Fruit fly (Drosophila melanogaster) whole organism, adult: ENCODE data around the gene CG31064.

Experiments
- CG11617 ChIP-seq: fragments of 200-800 bp; sonication (Bioruptor generic); optimal IDR thresholded peaks from 2 replicates; lab custom pipeline; 2017; ENCODE audit warnings: mild to moderate bottlenecking, missing biosample characterization, missing genetic modification reagents, missing genetic modification characterization
- CG12768 ChIP-seq: fragments of 200-800 bp; sonication (Bioruptor generic); optimal IDR thresholded peaks from 2 replicates; lab custom pipeline; 2017; ENCODE audit warnings: missing biosample characterization, missing genetic modification characterization, mild to moderate bottlenecking, moderate library complexity, missing genetic modification reagents
- CG14711 ChIP-seq: fragments of 200-800 bp; sonication (Bioruptor generic); optimal IDR thresholded peaks from 2 replicates; lab custom pipeline; 2018; ENCODE audit warnings: missing biosample characterization, mild to moderate bottlenecking, missing genetic modification characterization, moderate library complexity
- CG1620 ChIP-seq: fragments of 200-800 bp; sonication (Bioruptor generic); optimal IDR thresholded peaks from 2 replicates; lab custom pipeline; 2016; ENCODE audit warnings: missing biosample characterization, missing genetic modification characterization
- CG33017 ChIP-seq: fragments of 200-800 bp; sonication (Bioruptor generic); optimal IDR thresholded peaks from 2 replicates; lab custom pipeline; 2018; ENCODE audit warnings: missing biosample characterization, mild to moderate bottlenecking, missing genetic modification characterization, moderate library complexity
- CG5204 ChIP-seq: fragments of 200-800 bp; sonication (Bioruptor generic); optimal IDR thresholded peaks from 2 replicates; lab custom pipeline; 2016; ENCODE audit warnings: missing biosample characterization, missing genetic modification characterization
- CG7045 ChIP-seq: fragments of 200-800 bp; sonication (Bioruptor generic); optimal IDR thresholded peaks from 2 replicates; lab custom pipeline; 2017; ENCODE audit warnings: missing biosample characterization, mild to moderate bottlenecking, missing genetic modification characterization
- CG7101 ChIP-seq: fragments of 200-800 bp; sonication (Bioruptor generic); optimal IDR thresholded peaks from 2 replicates; lab custom pipeline; 2018; ENCODE audit warnings: missing biosample characterization, mild to moderate bottlenecking, missing genetic modification characterization, moderate library complexity
- Clk ChIP-seq: fragments of 200-800 bp; sonication (Bioruptor generic); optimal IDR thresholded peaks from 2 replicates; lab custom pipeline; 2017; ENCODE audit warnings: missing biosample characterization, missing genetic modification characterization
- Crg-1 ChIP-seq: fragments of 200-800 bp; sonication (Bioruptor generic); optimal IDR thresholded peaks from 2 replicates; lab custom pipeline; 2016; ENCODE audit warnings: missing biosample characterization, missing genetic modification characterization
- Hr96 ChIP-seq: fragments of 200-800 bp; sonication (Bioruptor generic); optimal IDR thresholded peaks from 2 replicates; lab custom pipeline; 2016; ENCODE audit warnings: missing biosample characterization, missing genetic modification characterization
- Mnt ChIP-seq: fragments of 200-800 bp; sonication (Bioruptor generic); optimal IDR thresholded peaks from 2 replicates; lab custom pipeline; 2016; ENCODE audit warnings: missing biosample characterization, mild to moderate bottlenecking, missing genetic modification characterization
- bab1 ChIP-seq: fragments of 200-800 bp; sonication (Bioruptor generic); optimal IDR thresholded peaks from 3 replicates; lab custom pipeline; 2019; ENCODE audit warnings: missing biosample characterization, mild to moderate bottlenecking, missing genetic modification characterization, moderate library complexity
- cic ChIP-seq: fragments of 200-800 bp; sonication (Bioruptor generic); optimal IDR thresholded peaks from 2 replicates; lab custom pipeline; 2017; ENCODE audit warnings: missing biosample characterization, mild to moderate bottlenecking, missing genetic modification characterization, moderate library complexity
- cnc ChIP-seq, 2 experiments: fragments of >200 bp; optimal IDR thresholded peaks; 2 replicates each; lab custom pipeline; 2017
- kay ChIP-seq: fragments of 200-800 bp; sonication (Bioruptor generic); peaks from one replicate; lab custom pipeline; 2016; ENCODE audit warnings: missing biosample characterization, missing genetic modification characterization, borderline replicate concordance
- ovo ChIP-seq: fragments of 200-800 bp; sonication (Bioruptor generic); optimal IDR thresholded peaks from 2 replicates; lab custom pipeline; 2016; ENCODE audit warnings: missing biosample characterization, missing genetic modification characterization
- pad ChIP-seq: fragments of 200-800 bp; sonication (Bioruptor generic); optimal IDR thresholded peaks from 3 replicates; lab custom pipeline; 2017; ENCODE audit warnings: missing biosample characterization, missing genetic modification characterization, mild to moderate bottlenecking, moderate library complexity, missing genetic modification reagents
- tj ChIP-seq: fragments of 200-800 bp; sonication (Bioruptor generic); optimal IDR thresholded peaks from 3 replicates; lab custom pipeline; 2017; ENCODE audit warnings: missing biosample characterization, mild to moderate bottlenecking, missing genetic modification characterization, moderate library complexity
- toe ChIP-seq: fragments of 200-800 bp; sonication (Bioruptor generic); optimal IDR thresholded peaks from 2 replicates; lab custom pipeline; 2016; ENCODE audit warnings: missing biosample characterization, missing genetic modification characterization

The CG31064 gene

DNA sequence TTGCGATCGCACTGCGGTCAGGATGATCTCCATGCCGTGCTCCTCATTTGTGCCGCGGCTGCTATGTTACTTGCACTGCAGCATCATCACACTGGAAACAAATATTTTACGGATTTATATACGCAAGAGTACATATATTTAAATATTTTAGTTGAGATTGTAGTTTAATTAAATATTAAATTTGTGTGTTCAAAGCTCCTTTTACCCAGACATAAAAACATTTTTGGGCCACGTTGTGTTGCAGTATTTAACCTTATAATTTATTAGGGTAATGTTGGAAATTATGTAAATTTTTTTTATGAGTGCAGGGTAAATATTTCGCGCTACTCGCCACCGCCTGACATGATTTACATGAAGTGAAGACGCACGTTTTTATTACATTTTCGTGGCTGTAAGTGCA, 41.3 kb downstream of the CG31064 start:
- TF ChIP-seq Clk (GFP tag; lab: Kevin White, UChicago) (no peak), Crg-1 (GFP tag; lab: Kevin White, UChicago) (no peak), CG7101 (tag; lab: Kevin White, UChicago) (no peak), CG5204 (GFP tag; lab: Kevin White, UChicago) (no peak), ovo (GFP tag; lab: Kevin White, UChicago) (no peak), CG1620 (GFP tag; lab: Kevin White, UChicago) (no peak), pad (GFP tag; lab: Kevin White, UChicago) (no peak), tj (GFP tag; lab: Kevin White, UChicago) (no peak), Hr96 (no peak), Mnt (GFP tag; lab: Kevin White, UChicago) (no peak), CG12768 (no peak), bab1 (GFP tag; lab: Kevin White, UChicago) (no peak), CG7045 (GFP tag; lab: Kevin White, UChicago) (no peak), cnc (optimal IDR thresholded peaks at IDR 0.05; lab: Kevin White, UChicago) (no peak), CG11617 (GFP tag; lab: Kevin White, UChicago) (no peak), toe (GFP tag; lab: Kevin White, UChicago) (no peak), cic (GFP tag; lab: Kevin White, UChicago) (no peak), CG14711 (no peak)

DNA sequence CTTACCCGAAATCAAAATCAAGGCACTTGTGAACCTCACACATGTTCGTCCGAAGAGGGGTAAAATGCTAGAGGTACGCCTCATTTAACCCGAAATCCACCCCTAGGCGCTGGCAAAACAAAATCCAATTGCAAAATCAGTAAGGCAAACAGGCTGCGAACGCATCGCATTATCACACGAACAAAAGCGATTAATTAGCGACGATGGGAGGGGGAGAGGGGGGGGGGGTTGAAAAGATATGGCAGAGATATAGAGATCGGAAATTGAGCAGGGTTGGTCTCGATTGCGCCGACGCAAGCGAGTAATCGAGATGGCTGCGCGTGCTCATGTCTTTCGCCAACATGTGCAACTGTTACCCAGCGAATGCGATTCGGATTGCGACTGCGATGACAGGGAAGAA, 42.0 kb downstream of the CG31064 start:
- no peak for TF ChIP-seq CG14711
- TF ChIP-seq cic (GFP tag; lab: Kevin White, UChicago): no peak

DNA sequence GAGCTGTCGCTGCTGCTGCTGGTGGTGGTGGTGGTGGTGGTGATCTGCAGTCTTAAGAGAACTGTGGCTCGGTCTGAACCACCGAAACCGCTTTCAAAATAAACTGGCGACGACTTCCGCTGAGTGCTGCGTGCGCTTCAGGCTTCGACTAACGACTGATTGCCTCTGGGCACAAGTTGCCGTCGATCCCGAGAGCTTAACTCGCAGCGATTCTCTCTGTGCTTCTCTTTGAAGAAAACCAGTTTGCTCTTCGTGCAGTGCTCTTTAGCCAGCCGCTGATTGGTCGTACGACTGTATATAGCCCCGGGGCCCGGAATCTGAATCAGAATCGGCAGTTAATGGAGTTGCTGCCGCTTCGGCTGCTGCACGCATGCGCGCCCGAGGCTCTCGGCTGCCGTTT, 44.8 kb downstream of the CG31064 start, which contains the start of gene Ser:
TSS of gene Ser (minus strand) at position 162 of the 400 bp plus-strand sequence.
- TF ChIP-seq CG7045 (GFP tag; lab: Kevin White, UChicago) (no peak), cic (GFP tag; lab: Kevin White, UChicago) (no peak), CG5204 (GFP tag; lab: Kevin White, UChicago) (no peak), Hr96 (no peak), CG1620 (GFP tag; lab: Kevin White, UChicago) (no peak), pad (GFP tag; lab: Kevin White, UChicago) (no peak), CG12768 (no peak)

DNA sequence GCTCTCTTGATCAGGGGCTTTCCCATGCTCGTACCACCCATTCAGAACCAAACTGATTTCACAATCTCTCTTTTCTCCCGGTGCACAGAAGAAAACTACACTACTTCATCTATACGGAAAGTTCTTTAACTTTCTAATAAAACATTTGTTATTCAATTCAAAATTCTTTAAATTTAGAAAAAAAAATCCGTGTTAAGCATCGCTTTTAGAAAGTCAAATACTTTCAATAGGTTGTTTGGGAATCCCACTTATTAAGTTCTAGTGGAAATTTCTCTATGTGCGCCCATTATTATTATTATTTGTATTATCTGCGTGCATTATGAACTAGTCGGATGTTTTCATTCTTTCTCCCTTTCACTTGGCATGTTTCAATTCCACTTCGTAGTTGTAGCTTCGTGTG, 45.8 kb downstream of the CG31064 start:
- TF ChIP-seq CG12768 (no peak), kay (GFP tag; lab: Kevin White, UChicago) (no peak), Mnt (GFP tag; lab: Kevin White, UChicago) (no peak), tj (GFP tag; lab: Kevin White, UChicago) (no peak), bab1 (GFP tag; lab: Kevin White, UChicago) (no peak), Crg-1 (GFP tag; lab: Kevin White, UChicago) (no peak), CG14711 (no peak), cic (GFP tag; lab: Kevin White, UChicago) (no peak), CG7045 (GFP tag; lab: Kevin White, UChicago) (no peak), cnc (optimal IDR thresholded peaks at IDR 0.05; lab: Kevin White, UChicago) (no peak), pad (GFP tag; lab: Kevin White, UChicago) (no peak), CG7101 (tag; lab: Kevin White, UChicago) (no peak), ovo (GFP tag; lab: Kevin White, UChicago) (no peak), CG1620 (GFP tag; lab: Kevin White, UChicago) (no peak), CG5204 (GFP tag; lab: Kevin White, UChicago) (no peak), CG33017 (tag; lab: Kevin White, UChicago) (no peak), toe (GFP tag; lab: Kevin White, UChicago) (no peak)

DNA sequence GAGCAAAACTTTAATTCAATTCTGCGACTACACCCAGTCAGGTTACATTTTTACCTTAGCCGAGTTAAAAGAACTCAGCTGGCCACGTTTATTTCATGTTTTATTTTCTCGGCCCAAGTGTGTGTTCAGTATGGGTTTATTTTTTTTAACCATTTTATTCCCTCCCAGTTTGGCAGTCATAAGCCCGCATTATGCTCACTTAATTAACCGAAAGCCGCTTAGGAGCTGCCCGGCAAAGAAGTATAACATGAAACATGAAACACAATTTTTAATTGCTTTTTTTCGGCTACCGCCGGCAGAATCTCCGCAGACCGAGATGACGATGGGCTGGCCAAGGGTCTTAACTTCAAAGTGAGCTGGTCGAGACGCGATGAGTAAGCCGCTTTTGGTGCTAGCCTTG, 52.0 kb downstream of the CG31064 start:
- TF ChIP-seq CG7101 (tag; lab: Kevin White, UChicago) (no peak), CG12768 (no peak), Mnt (GFP tag; lab: Kevin White, UChicago) (no peak), toe (GFP tag; lab: Kevin White, UChicago) (no peak), ovo (GFP tag; lab: Kevin White, UChicago) (no peak), Crg-1 (GFP tag; lab: Kevin White, UChicago) (no peak), Clk (GFP tag; lab: Kevin White, UChicago) (no peak), cic (GFP tag; lab: Kevin White, UChicago) (no peak), CG5204 (GFP tag; lab: Kevin White, UChicago) (no peak), CG33017 (tag; lab: Kevin White, UChicago) (no peak), kay (GFP tag; lab: Kevin White, UChicago) (no peak), cnc (optimal IDR thresholded peaks at IDR 0.05; lab: Kevin White, UChicago) (no peak), CG14711 (no peak), bab1 (GFP tag; lab: Kevin White, UChicago) (no peak), CG7045 (GFP tag; lab: Kevin White, UChicago) (no peak), CG1620 (GFP tag; lab: Kevin White, UChicago) (no peak), Hr96 (no peak), pad (GFP tag; lab: Kevin White, UChicago) (no peak), tj (GFP tag; lab: Kevin White, UChicago) (no peak), CG11617 (GFP tag; lab: Kevin White, UChicago) (no peak)

DNA sequence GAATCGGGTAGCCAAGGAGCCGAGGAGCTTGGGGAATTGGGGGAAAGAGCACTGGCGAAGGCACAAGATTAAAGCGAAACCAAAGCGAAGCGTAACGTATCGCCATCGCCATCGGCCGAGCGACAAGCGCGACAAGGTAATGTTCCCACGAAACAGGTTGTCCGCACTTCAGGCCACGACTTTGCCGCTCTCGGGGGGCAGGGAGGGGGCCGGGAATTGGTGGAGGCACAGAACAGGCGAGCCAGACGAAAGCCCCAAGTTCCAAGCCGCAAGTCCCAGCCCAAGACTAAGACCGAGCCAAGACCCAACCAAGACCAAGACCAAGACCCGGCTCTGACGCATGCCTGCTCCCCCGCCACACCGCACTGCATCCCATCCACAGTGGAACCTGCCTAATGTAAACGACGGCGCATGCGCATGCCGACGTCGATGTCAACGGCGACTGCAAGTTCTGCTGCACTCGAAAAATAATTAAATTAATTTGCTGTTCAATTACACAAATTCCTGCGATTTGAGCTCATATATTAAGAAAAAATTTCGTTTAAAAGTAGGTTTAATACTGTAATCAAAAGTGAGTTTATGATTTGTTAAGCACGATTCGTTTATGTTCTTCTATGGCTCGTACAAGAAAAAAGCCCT, 52.8 kb downstream of the CG31064 start:
- TF ChIP-seq CG5204 (GFP tag; lab: Kevin White, UChicago): no peak
- TF ChIP-seq toe (GFP tag; lab: Kevin White, UChicago): no peak
- no peak for TF ChIP-seq CG14711
- TF ChIP-seq CG7045 (GFP tag; lab: Kevin White, UChicago): no peak
- no peak for TF ChIP-seq Mnt (GFP tag; lab: Kevin White, UChicago)
- TF ChIP-seq kay (GFP tag; lab: Kevin White, UChicago): no peak
- no peak for TF ChIP-seq bab1 (GFP tag; lab: Kevin White, UChicago)
- no peak for TF ChIP-seq ovo (GFP tag; lab: Kevin White, UChicago)
- TF ChIP-seq pad (GFP tag; lab: Kevin White, UChicago): no peak
